Worm (Caenorhabditis elegans) whole organism, mixed stage, embryonic: ENCODE results near the gene prmn-1.
A peak's percentile ranks its signal among the peaks of the same experiment; 100 is the strongest.

ENCODE experiments used
- M03D4.4 ChIP-seq: sonication (generic microtip); optimal IDR thresholded peaks from 2 replicates; lab custom pipeline; 2017; ENCODE audit warnings: mild to moderate bottlenecking, missing genetic modification characterization, missing compliant biosample characterization
- bed-3 ChIP-seq: fragments of 200-800 bp; sonication (Bioruptor generic); optimal IDR thresholded peaks from 3 replicates; lab custom pipeline; 2018; ENCODE audit warnings: mild to moderate bottlenecking, missing genetic modification characterization, moderate library complexity, missing compliant biosample characterization
- blmp-1 ChIP-seq: fragments of 150-350 bp; optimal IDR thresholded peaks from 2 replicates; lab custom pipeline; 2014; ENCODE audit warnings: missing biosample characterization, missing genetic modification characterization
- ceh-39 ChIP-seq: fragments of 150-350 bp; optimal IDR thresholded peaks from 2 replicates; lab custom pipeline; 2014; ENCODE audit warnings: missing biosample characterization, missing genetic modification characterization
- ceh-43 ChIP-seq: fragments of 200-800 bp; sonication (Bioruptor generic); optimal IDR thresholded peaks from 2 replicates; lab custom pipeline; 2018; ENCODE audit warnings: mild to moderate bottlenecking, missing genetic modification characterization, moderate library complexity, missing compliant biosample characterization
- ceh-83 ChIP-seq: fragments of 200-800 bp; sonication (Bioruptor generic); optimal IDR thresholded peaks from 2 replicates; lab custom pipeline; 2018; ENCODE audit warnings: mild to moderate bottlenecking, missing genetic modification characterization, missing compliant biosample characterization
- ces-1 ChIP-seq: fragments of 150-350 bp; optimal IDR thresholded peaks from 2 replicates; lab custom pipeline; 2014; ENCODE audit warnings: missing biosample characterization, missing genetic modification reagents, missing genetic modification characterization
- cnd-1 ChIP-seq: fragments of 200-800 bp; sonication (Bioruptor generic); optimal IDR thresholded peaks from 2 replicates; lab custom pipeline; 2018; ENCODE audit warnings: mild to moderate bottlenecking, missing genetic modification characterization, missing compliant biosample characterization
- drap-1 ChIP-seq: fragments of 200-800 bp; sonication (Bioruptor generic); optimal IDR thresholded peaks from 3 replicates; lab custom pipeline; 2018; ENCODE audit warnings: mild to moderate bottlenecking, missing genetic modification characterization, missing compliant biosample characterization
- elt-1 ChIP-seq: sonication (generic microtip); optimal IDR thresholded peaks from 2 replicates; lab custom pipeline; 2017; ENCODE audit warnings: missing genetic modification characterization, mild to moderate bottlenecking, missing compliant biosample characterization, antibody characterized with exemption, moderate library complexity, borderline replicate concordance; ENCODE audit not compliant: insufficient read depth
- elt-3 ChIP-seq: fragments of 150-350 bp; optimal IDR thresholded peaks from 2 replicates; lab custom pipeline; 2014; ENCODE audit warnings: missing biosample characterization, missing genetic modification characterization
- flh-1 ChIP-seq: fragments of 200-800 bp; sonication (Bioruptor generic); optimal IDR thresholded peaks from 2 replicates; lab custom pipeline; 2018; ENCODE audit warnings: mild to moderate bottlenecking, missing genetic modification characterization, moderate library complexity, missing compliant biosample characterization
- ham-2 ChIP-seq: fragments of 200-800 bp; sonication (Bioruptor generic); optimal IDR thresholded peaks from 2 replicates; lab custom pipeline; 2018; ENCODE audit warnings: mild to moderate bottlenecking, missing genetic modification characterization, missing compliant biosample characterization
- hlh-1 ChIP-seq: fragments of 150-350 bp; optimal IDR thresholded peaks from 2 replicates; lab custom pipeline; 2014; ENCODE audit warnings: missing biosample characterization, missing genetic modification reagents, missing genetic modification characterization
- lin-13 ChIP-seq: fragments of 150-350 bp; optimal IDR thresholded peaks from 2 replicates; lab custom pipeline; 2014; ENCODE audit warnings: missing biosample characterization, missing genetic modification characterization
- lin-32 ChIP-seq: fragments of 200-800 bp; sonication (Bioruptor generic); optimal IDR thresholded peaks from 2 replicates; lab custom pipeline; 2018; ENCODE audit warnings: mild to moderate bottlenecking, missing genetic modification characterization, missing compliant biosample characterization
- lsy-2 ChIP-seq: fragments of 150-350 bp; optimal IDR thresholded peaks from 2 replicates; lab custom pipeline; 2014; ENCODE audit warnings: missing biosample characterization, missing genetic modification characterization
- mab-5 ChIP-seq: fragments of 150-350 bp; optimal IDR thresholded peaks from 2 replicates; lab custom pipeline; 2014; ENCODE audit warnings: missing biosample characterization, missing genetic modification characterization
- mep-1 ChIP-seq: fragments of 150-350 bp; optimal IDR thresholded peaks from 2 replicates; lab custom pipeline; 2017; ENCODE audit warnings: missing biosample characterization, missing genetic modification reagents, missing genetic modification characterization, inconsistent platforms
- mls-2 ChIP-seq: sonication (generic microtip); optimal IDR thresholded peaks from 2 replicates; lab custom pipeline; 2016; ENCODE audit warnings: mild to moderate bottlenecking, missing genetic modification characterization, moderate library complexity, missing compliant biosample characterization
- nhr-12 ChIP-seq: fragments of 150-350 bp; optimal IDR thresholded peaks from 2 replicates; lab custom pipeline; 2014; ENCODE audit warnings: missing biosample characterization, missing genetic modification characterization
- nhr-2 ChIP-seq: fragments of 150-350 bp; optimal IDR thresholded peaks from 2 replicates; lab custom pipeline; 2014; ENCODE audit warnings: missing biosample characterization, missing genetic modification characterization
- nhr-237 ChIP-seq: fragments of 150-350 bp; optimal IDR thresholded peaks from 2 replicates; lab custom pipeline; 2014; ENCODE audit warnings: missing biosample characterization, missing genetic modification characterization
- nhr-28 ChIP-seq: fragments of 150-350 bp; optimal IDR thresholded peaks from 2 replicates; lab custom pipeline; 2014; ENCODE audit warnings: missing biosample characterization, missing genetic modification characterization
- pha-4 ChIP-seq: fragments of 150-350 bp; optimal IDR thresholded peaks from 2 replicates; lab custom pipeline; 2018; ENCODE audit warnings: missing biosample characterization, missing genetic modification reagents, missing genetic modification characterization
- sem-2 ChIP-seq: fragments of 200-800 bp; sonication (Bioruptor generic); optimal IDR thresholded peaks from 2 replicates; lab custom pipeline; 2018; ENCODE audit warnings: mild to moderate bottlenecking, missing genetic modification characterization, missing compliant biosample characterization
- sptf-1 ChIP-seq: sonication (generic microtip); optimal IDR thresholded peaks from 2 replicates; lab custom pipeline; 2017; ENCODE audit warnings: mild to moderate bottlenecking, missing genetic modification characterization, moderate library complexity, missing compliant biosample characterization
- tbx-8 ChIP-seq: fragments of 200-800 bp; sonication (Bioruptor generic); optimal IDR thresholded peaks from 2 replicates; lab custom pipeline; 2018; ENCODE audit warnings: mild to moderate bottlenecking, missing genetic modification characterization, moderate library complexity, missing compliant biosample characterization
- unc-39 ChIP-seq: fragments of 150-350 bp; optimal IDR thresholded peaks from 2 replicates; lab custom pipeline; 2014; ENCODE audit warnings: missing biosample characterization, missing genetic modification characterization
- unc-62 ChIP-seq: fragments of 150-350 bp; optimal IDR thresholded peaks from 2 replicates; lab custom pipeline; 2014; ENCODE audit warnings: missing biosample characterization, missing genetic modification reagents, missing genetic modification characterization
- zip-8 ChIP-seq: fragments of 150-350 bp; optimal IDR thresholded peaks from 2 replicates; lab custom pipeline; 2014; ENCODE audit warnings: missing biosample characterization, missing genetic modification characterization
- ztf-11 ChIP-seq: fragments of 150-350 bp; optimal IDR thresholded peaks from 2 replicates; lab custom pipeline; 2014; ENCODE audit warnings: missing biosample characterization, missing genetic modification characterization

The prmn-1 gene

ce11 chrX:11340478-11340877 lies 44.4 kb upstream of the prmn-1 start:
- TF ChIP-seq ces-1 (GFP tag; lab: Kevin White, UChicago) (no peak), cnd-1 (no peak), hlh-1 (no peak), elt-3 (no peak), unc-39 (tag; lab: Kevin White, UChicago) (no peak), sem-2 (no peak), nhr-237 (tag; lab: Kevin White, UChicago) (no peak), ham-2 (GFP tag; lab: Kevin White, UChicago) (no peak), mab-5 (tag; lab: Kevin White, UChicago) (no peak), mls-2 (tag; lab: Kevin White, UChicago) (no peak), lin-32 (no peak), mep-1 (tag; lab: Kevin White, UChicago) (no peak), blmp-1 (no peak), zip-8 (no peak), ceh-39 (tag; lab: Kevin White, UChicago) (no peak), ztf-11 (no peak), pha-4 (tag; lab: Kevin White, UChicago) (no peak), flh-1 (GFP tag; lab: Kevin White, UChicago) (no peak)

ce11 chrX:11344899-11345298 lies 40.0 kb upstream of the prmn-1 start:
- TF ChIP-seq unc-39 (tag; lab: Kevin White, UChicago), result no peak
- TF ChIP-seq unc-62 (GFP tag; lab: Kevin White, UChicago), result peak; percentile 21
- TF ChIP-seq hlh-1, result peak; percentile 61

- peak; percentile 89 for TF ChIP-seq ces-1 (GFP tag; lab: Kevin White, UChicago)
- no peak for TF ChIP-seq nhr-28 (tag; lab: Kevin White, UChicago)
Observed at ce11 chrX:11345471-11345870, 39.4 kb upstream of the prmn-1 start.

ce11 chrX:11346155-11346554 lies 38.7 kb upstream of the prmn-1 start, which contains the start of gene oct-2:
Gene oct-2, plus strand, starts transcription at chrX:11346455.
- no peak for TF ChIP-seq ceh-43
- TF ChIP-seq sptf-1 (tag; lab: Kevin White, UChicago), result no peak
- TF ChIP-seq nhr-28 (tag; lab: Kevin White, UChicago), result no peak
- TF ChIP-seq blmp-1, result no peak
- TF ChIP-seq nhr-12 (tag; lab: Kevin White, UChicago), result no peak
- no peak for TF ChIP-seq ces-1 (GFP tag; lab: Kevin White, UChicago)
- no peak for TF ChIP-seq hlh-1
- no peak for TF ChIP-seq lsy-2
- TF ChIP-seq elt-3, result no peak

- TF ChIP-seq blmp-1 (no peak), nhr-28 (tag; lab: Kevin White, UChicago) (no peak), lin-13 (tag; lab: Kevin White, UChicago) (no peak), cnd-1 (no peak), nhr-2 (tag; lab: Kevin White, UChicago) (no peak), nhr-237 (tag; lab: Kevin White, UChicago) (no peak), unc-39 (tag; lab: Kevin White, UChicago) (no peak), elt-1 (tag; lab: Kevin White, UChicago) (no peak)
Observed at ce11 chrX:11351288-11351687, 33.6 kb upstream of the prmn-1 start.

- TF ChIP-seq M03D4.4 (no peak), lsy-2 (no peak), elt-3 (no peak), ceh-39 (tag; lab: Kevin White, UChicago) (no peak), drap-1 (no peak), sptf-1 (tag; lab: Kevin White, UChicago) (no peak), mep-1 (tag; lab: Kevin White, UChicago) (no peak)
- TF ChIP-seq, all 35 proteins: peak for 0
Observed at ce11 chrX:11351856-11352255, 33.0 kb upstream of the prmn-1 start, which contains the start of gene pgp-3. Gene pgp-3, plus strand, starts transcription at chrX:11352156.

- no peak for TF ChIP-seq zip-8
- TF ChIP-seq mab-5 (tag; lab: Kevin White, UChicago), result no peak
- TF ChIP-seq mep-1 (tag; lab: Kevin White, UChicago), result no peak
- no peak for TF ChIP-seq sptf-1 (tag; lab: Kevin White, UChicago)
- no peak for TF ChIP-seq tbx-8 (GFP tag; lab: Kevin White, UChicago)
- no peak for TF ChIP-seq elt-3
- no peak for TF ChIP-seq nhr-12 (tag; lab: Kevin White, UChicago)
- no peak for TF ChIP-seq ztf-11
- TF ChIP-seq unc-62 (GFP tag; lab: Kevin White, UChicago), result no peak
- no peak for TF ChIP-seq M03D4.4
- no peak for TF ChIP-seq pha-4 (tag; lab: Kevin White, UChicago)
- TF ChIP-seq flh-1 (GFP tag; lab: Kevin White, UChicago), result no peak
- no peak for TF ChIP-seq cnd-1
- TF ChIP-seq ceh-83 (GFP tag; lab: Kevin White, UChicago), result no peak
- TF ChIP-seq blmp-1, result no peak
- no peak for TF ChIP-seq bed-3 (GFP tag; lab: Kevin White, UChicago)
- TF ChIP-seq nhr-2 (tag; lab: Kevin White, UChicago), result no peak
Observed at ce11 chrX:11355856-11356255, 29.0 kb upstream of the prmn-1 start.
